Fruit fly (Drosophila melanogaster) whole organism, embryonic: ENCODE results near the gene CG11790.

Experiments
- Asciz ChIP-seq: fragments of 200-800 bp; sonication (Bioruptor generic); optimal IDR thresholded peaks from 2 replicates; lab custom pipeline; 2017; ENCODE audit warnings: missing biosample characterization, mild to moderate bottlenecking, missing genetic modification characterization, missing genetic modification reagents
- CG10209 ChIP-seq: fragments of 200-800 bp; sonication (Bioruptor generic); optimal IDR thresholded peaks from 3 replicates; lab custom pipeline; 2017; ENCODE audit warnings: missing biosample characterization, mild to moderate bottlenecking, missing genetic modification characterization, missing genetic modification reagents
- CG10462 ChIP-seq: fragments of 200-800 bp; sonication (Bioruptor generic); optimal IDR thresholded peaks from 2 replicates; lab custom pipeline; 2016; ENCODE audit warnings: missing biosample characterization, missing genetic modification characterization
- CG12659 ChIP-seq: fragments of 200-800 bp; sonication (Bioruptor generic); optimal IDR thresholded peaks from 3 replicates; lab custom pipeline; 2017; ENCODE audit warnings: mild to moderate bottlenecking, missing biosample characterization, missing genetic modification reagents, missing genetic modification characterization
- CG12744 ChIP-seq: fragments of 200-800 bp; sonication (Bioruptor generic); optimal IDR thresholded peaks from 2 replicates; lab custom pipeline; 2016; ENCODE audit warnings: missing biosample characterization, missing genetic modification characterization
- CG14441 ChIP-seq: fragments of 200-800 bp; sonication (Bioruptor generic); IDR thresholded peaks from 2 replicates; pipeline ENCODE4 v1.3.6; 2022; ENCODE audit warnings: missing biosample characterization, missing genetic modification characterization
- CG14860 ChIP-seq: fragments of 200-800 bp; sonication (Bioruptor generic); IDR thresholded peaks from 3 replicates; pipeline ENCODE4 v1.3.6; 2022; ENCODE audit warnings: missing biosample characterization, missing genetic modification characterization; ENCODE audit not compliant: partially characterized antibody
- CG1832 ChIP-seq: fragments of 200-800 bp; sonication (Bioruptor generic); optimal IDR thresholded peaks from 2 replicates; lab custom pipeline; 2017; ENCODE audit warnings: missing biosample characterization, mild to moderate bottlenecking, missing genetic modification characterization, inconsistent platforms
- CG2199 ChIP-seq: fragments of 200-800 bp; sonication (Bioruptor generic); IDR thresholded peaks from 3 replicates; pipeline ENCODE4 v1.3.6; 2022; ENCODE audit warnings: missing biosample characterization, missing genetic modification characterization
- CG2875 ChIP-seq: fragments of 200-800 bp; sonication (Bioruptor generic); optimal IDR thresholded peaks from 2 replicates; lab custom pipeline; 2017; ENCODE audit warnings: missing biosample characterization, mild to moderate bottlenecking, missing genetic modification characterization, missing genetic modification reagents
- CG31388 ChIP-seq: fragments of 200-800 bp; sonication (Bioruptor generic); optimal IDR thresholded peaks from 2 replicates; lab custom pipeline; 2016; ENCODE audit warnings: missing biosample characterization, missing genetic modification characterization
- CG4424 ChIP-seq: fragments of 200-800 bp; sonication (Bioruptor generic); optimal IDR thresholded peaks from 3 replicates; lab custom pipeline; 2016; ENCODE audit warnings: missing biosample characterization, missing genetic modification characterization
- CG5245 ChIP-seq: fragments of 200-800 bp; sonication (Bioruptor generic); optimal IDR thresholded peaks from 3 replicates; lab custom pipeline; 2016; ENCODE audit warnings: missing biosample characterization, missing genetic modification characterization
- CG6654 ChIP-seq: fragments of 200-800 bp; sonication (Bioruptor generic); optimal IDR thresholded peaks from 2 replicates; lab custom pipeline; 2017; ENCODE audit warnings: missing biosample characterization, mild to moderate bottlenecking, missing genetic modification characterization
- CG6683 ChIP-seq: fragments of 200-800 bp; sonication (Bioruptor generic); optimal IDR thresholded peaks from 2 replicates; lab custom pipeline; 2017; ENCODE audit warnings: missing biosample characterization, mild to moderate bottlenecking, missing genetic modification characterization, missing genetic modification reagents
- CG8388 ChIP-seq: fragments of 200-800 bp; sonication (Bioruptor generic); optimal IDR thresholded peaks from 2 replicates; lab custom pipeline; 2019; ENCODE audit warnings: missing biosample characterization, mild to moderate bottlenecking, missing genetic modification characterization, moderate library complexity
- CG8944 ChIP-seq: fragments of 200-800 bp; sonication (Bioruptor generic); optimal IDR thresholded peaks from 3 replicates; lab custom pipeline; 2016; ENCODE audit warnings: missing biosample characterization, missing genetic modification characterization
- Camta ChIP-seq: fragments of 200-800 bp; sonication (Bioruptor generic); optimal IDR thresholded peaks from 2 replicates; lab custom pipeline; 2016; ENCODE audit warnings: missing biosample characterization, missing genetic modification characterization
- Dfd ChIP-seq, 2 experiments: fragments of >200 bp; optimal IDR thresholded peaks; 2 replicates each; lab custom pipeline; 2017; ENCODE audit warnings: missing biosample characterization in 2 of 2, missing genetic modification characterization in 2 of 2
- Dip2 ChIP-seq: fragments of 200-800 bp; sonication (Bioruptor generic); IDR thresholded peaks from 2 replicates; pipeline ENCODE4 v1.3.6; 2022; ENCODE audit warnings: missing biosample characterization, missing genetic modification characterization
- GATAe ChIP-seq: fragments of 200-800 bp; sonication (Bioruptor generic); conservative IDR thresholded peaks from 2 replicates; pipeline ENCODE4 v1.3.6; 2022; ENCODE audit warnings: missing biosample characterization, missing genetic modification characterization
- Gug ChIP-seq: fragments of 200-800 bp; sonication (Bioruptor generic); IDR thresholded peaks from 4 replicates; pipeline ENCODE4 v1.3.6; 2022; ENCODE audit warnings: missing biosample characterization, missing genetic modification characterization
- HHEX ChIP-seq: fragments of 200-800 bp; sonication (Bioruptor generic); optimal IDR thresholded peaks from 3 replicates; lab custom pipeline; 2017; ENCODE audit warnings: missing biosample characterization, mild to moderate bottlenecking, missing genetic modification characterization, missing genetic modification reagents
- Hr39 ChIP-seq: fragments of >200 bp; optimal IDR thresholded peaks from 2 replicates; lab custom pipeline; 2017
- Kr ChIP-seq: fragments of 200-800 bp; sonication (Bioruptor generic); optimal IDR thresholded peaks from 2 replicates; lab custom pipeline; 2017; ENCODE audit warnings: missing biosample characterization, mild to moderate bottlenecking, missing genetic modification characterization
- NK7.1 ChIP-seq: fragments of 200-800 bp; sonication (Bioruptor generic); optimal IDR thresholded peaks from 3 replicates; lab custom pipeline; 2016; ENCODE audit warnings: missing biosample characterization, missing genetic modification characterization
- NfI ChIP-seq: fragments of 200-800 bp; sonication (Bioruptor generic); optimal IDR thresholded peaks from 3 replicates; lab custom pipeline; 2018; ENCODE audit warnings: missing biosample characterization, mild to moderate bottlenecking, missing genetic modification characterization, moderate library complexity
- Optix ChIP-seq: fragments of 200-800 bp; sonication (Bioruptor generic); IDR thresholded peaks from 3 replicates; pipeline ENCODE4 v1.3.6; 2022; ENCODE audit warnings: missing biosample characterization, missing genetic modification characterization
- Ravus ChIP-seq: fragments of 200-800 bp; sonication (Bioruptor generic); IDR thresholded peaks from 2 replicates; pipeline ENCODE4 v1.3.6; 2022; ENCODE audit warnings: missing biosample characterization, missing genetic modification characterization
- Rfx ChIP-seq: fragments of 200-800 bp; sonication (Bioruptor generic); IDR thresholded peaks from 2 replicates; pipeline ENCODE4 v1.3.6; 2022; ENCODE audit warnings: missing biosample characterization, missing genetic modification characterization
- TFAM ChIP-seq: fragments of 200-800 bp; sonication (Bioruptor generic); optimal IDR thresholded peaks from 2 replicates; lab custom pipeline; 2017; ENCODE audit warnings: missing biosample characterization, missing genetic modification characterization, inconsistent platforms
- bigmax ChIP-seq: fragments of 200-800 bp; sonication (Bioruptor generic); optimal IDR thresholded peaks from 2 replicates; lab custom pipeline; 2018; ENCODE audit warnings: missing biosample characterization, mild to moderate bottlenecking, missing genetic modification characterization
- bowl ChIP-seq: fragments of 200-800 bp; sonication (Bioruptor generic); IDR thresholded peaks from 2 replicates; pipeline ENCODE4 v1.3.6; 2022; ENCODE audit warnings: missing biosample characterization, missing genetic modification characterization
- cad ChIP-seq: fragments of >200 bp; optimal IDR thresholded peaks from 2 replicates; lab custom pipeline; 2017; ENCODE audit warnings: missing biosample characterization, missing genetic modification characterization
- crol ChIP-seq: fragments of 200-800 bp; sonication (Bioruptor generic); IDR thresholded peaks from 2 replicates; pipeline ENCODE4 v1.3.6; 2022; ENCODE audit warnings: missing biosample characterization, missing genetic modification characterization
- dimm ChIP-seq: fragments of 200-800 bp; sonication (Bioruptor generic); IDR thresholded peaks from 2 replicates; pipeline ENCODE4 v1.3.6; 2022; ENCODE audit warnings: missing biosample characterization, missing genetic modification characterization
- gro ChIP-seq: fragments of 200-800 bp; sonication (Bioruptor generic); optimal IDR thresholded peaks from 2 replicates; lab custom pipeline; 2016; ENCODE audit warnings: missing biosample characterization, missing genetic modification characterization
- gt ChIP-seq: fragments of 200-800 bp; sonication (Bioruptor generic); IDR thresholded peaks from 2 replicates; pipeline ENCODE4 v1.3.6; 2022; ENCODE audit warnings: missing biosample characterization, missing genetic modification characterization
- jumu ChIP-seq: fragments of 200-800 bp; sonication (Bioruptor generic); optimal IDR thresholded peaks from 3 replicates; lab custom pipeline; 2016; ENCODE audit warnings: missing biosample characterization, missing genetic modification characterization
- nom ChIP-seq: fragments of 200-800 bp; sonication (Bioruptor generic); optimal IDR thresholded peaks from 2 replicates; lab custom pipeline; 2017; ENCODE audit warnings: missing biosample characterization, missing genetic modification characterization, mild to moderate bottlenecking, moderate library complexity, missing genetic modification reagents
- phol ChIP-seq: fragments of 200-800 bp; sonication (Bioruptor generic); optimal IDR thresholded peaks from 3 replicates; lab custom pipeline; 2018; ENCODE audit warnings: missing biosample characterization, mild to moderate bottlenecking, missing genetic modification characterization, moderate library complexity
- psq ChIP-seq: fragments of 200-800 bp; sonication (Bioruptor generic); optimal IDR thresholded peaks from 2 replicates; lab custom pipeline; 2017; ENCODE audit warnings: missing biosample characterization, missing genetic modification characterization
- salm ChIP-seq: fragments of 200-800 bp; sonication (Bioruptor generic); optimal IDR thresholded peaks from 2 replicates; lab custom pipeline; 2018; ENCODE audit warnings: missing biosample characterization, mild to moderate bottlenecking, missing genetic modification characterization
- stc ChIP-seq: fragments of 200-800 bp; sonication (Bioruptor generic); IDR thresholded peaks from 2 replicates; pipeline ENCODE4 v1.3.6; 2022; ENCODE audit warnings: missing biosample characterization, missing genetic modification characterization
- toy ChIP-seq: fragments of 200-800 bp; sonication (Bioruptor generic); IDR thresholded peaks from 2 replicates; pipeline ENCODE4 v1.3.6; 2022; ENCODE audit warnings: missing biosample characterization, missing genetic modification characterization
- trem ChIP-seq: fragments of 200-800 bp; optimal IDR thresholded peaks from 3 replicates; lab custom pipeline; 2019; ENCODE audit warnings: missing biosample characterization, mild to moderate bottlenecking, missing genetic modification characterization, moderate library complexity
- zen2 ChIP-seq: fragments of 200-800 bp; sonication (Bioruptor generic); IDR thresholded peaks from 3 replicates; pipeline ENCODE4 v1.3.6; 2022; ENCODE audit warnings: missing biosample characterization, missing genetic modification characterization; ENCODE audit not compliant: partially characterized antibody
- zfh1 ChIP-seq: fragments of 200-800 bp; sonication (Bioruptor generic); IDR thresholded peaks from 3 replicates; pipeline ENCODE4 v1.3.6; 2022; ENCODE audit warnings: missing biosample characterization, missing genetic modification characterization

Gene CG11790

dm6 chr3R:25039028-25039476 lies 8.5 kb upstream of the CG11790 start, which contains the start of the genes Ythdf and bai (continued):
- no peak for TF ChIP-seq CG2875
- TF ChIP-seq zfh1, result no peak
- TF ChIP-seq CG10209 (GFP tag; lab: Kevin White, UChicago), result no peak
- no peak for TF ChIP-seq TFAM (GFP tag; lab: Kevin White, UChicago)
- TF ChIP-seq Camta (GFP tag; lab: Kevin White, UChicago), result peak; percentile 30
- no peak for TF ChIP-seq CG14441
- TF ChIP-seq GATAe (GFP tag; lab: Robert Waterston, UW), result no peak
- TF ChIP-seq CG12744 (GFP tag; lab: Kevin White, UChicago), result no peak
- peak; percentile 39 for TF ChIP-seq CG4424 (GFP tag; lab: Kevin White, UChicago)
- TF ChIP-seq CG8388, result no peak
- no peak for TF ChIP-seq Dip2 (GFP tag; lab: Robert Waterston, UW)
- peak; percentile 35 for TF ChIP-seq gro
- no peak for TF ChIP-seq crol (GFP tag; lab: Robert Waterston, UW)
- TF ChIP-seq CG14860 (GFP tag; lab: Robert Waterston, UW), result peak; percentile 86
- TF ChIP-seq Rfx (GFP tag; lab: Robert Waterston, UW), result peak; percentile 55
- TF ChIP-seq phol (tag; lab: Kevin White, UChicago), result peak; percentile 62
- peak; percentile 30 for TF ChIP-seq jumu
- TF ChIP-seq CG10462 (GFP tag; lab: Kevin White, UChicago), result no peak
- no peak for TF ChIP-seq toy
- TF ChIP-seq CG31388 (GFP tag; lab: Kevin White, UChicago), result no peak
- no peak for TF ChIP-seq Hr39 (lab: Kevin White, UChicago)
- no peak; the same call in 1 of the 3 replicates for TF ChIP-seq zen2 (GFP tag; lab: Robert Waterston, UW)
- no peak for TF ChIP-seq Asciz
- no peak for TF ChIP-seq bowl (GFP tag; lab: Robert Waterston, UW)
- TF ChIP-seq Kr (GFP tag; lab: Kevin White, UChicago), result no peak
- no peak for TF ChIP-seq CG2199 (GFP tag; lab: Robert Waterston, UW)
- no peak for TF ChIP-seq Gug (GFP tag; lab: Robert Waterston, UW)
- no peak for TF ChIP-seq salm
- no peak for TF ChIP-seq Ravus
- TF ChIP-seq NK7.1 (GFP tag; lab: Kevin White, UChicago), result no peak
- peak; percentile 49 for TF ChIP-seq psq (GFP tag; lab: Kevin White, UChicago)
- peak; percentile 75 for TF ChIP-seq CG12659 (GFP tag; lab: Kevin White, UChicago)
- TF ChIP-seq gt (GFP tag; lab: Robert Waterston, UW), result no peak
- TF ChIP-seq cad, result no peak
- no peak for TF ChIP-seq CG6654
- no peak for TF ChIP-seq stc (GFP tag; lab: Robert Waterston, UW)
- no peak for TF ChIP-seq Dfd (GFP tag; optimal IDR thresholded peaks at IDR 0.05; lab: Kevin White, UChicago)
- no peak for TF ChIP-seq CG6683 (GFP tag; lab: Kevin White, UChicago)
- no peak for TF ChIP-seq CG1832 (GFP tag; lab: Kevin White, UChicago)
- no peak for TF ChIP-seq CG8944
- no peak for TF ChIP-seq nom (GFP tag; lab: Kevin White, UChicago)
- TF ChIP-seq CG5245 (GFP tag; lab: Kevin White, UChicago), result no peak
- no peak for TF ChIP-seq NfI (GFP tag; lab: Kevin White, UChicago)
- TF ChIP-seq trem (tag; lab: Kevin White, UChicago), result peak; percentile 76
- no peak for TF ChIP-seq Optix
- no peak for TF ChIP-seq bigmax (GFP tag; lab: Kevin White, UChicago)
- TF ChIP-seq dimm, result no peak
- no peak for TF ChIP-seq HHEX (GFP tag; lab: Kevin White, UChicago)
- TF ChIP-seq, all 482 proteins: peak for 152
